Worm (Caenorhabditis elegans): ENCODE results near the gene C01F1.6.

- TF ChIP-seq nhr-12 (tag; optimal IDR thresholded peaks at IDR 0.05), result no peak
- TF ChIP-seq unc-62 (GFP tag; optimal IDR thresholded peaks at IDR 0.05), result no peak
Measured at ce11 chrII:4337731-4338130, 49.7 kb upstream of the C01F1.6 start.
